Fruit fly (Drosophila melanogaster) whole organism, wandering third instar larva: Measurements from ENCODE around the gene CG15725.

Source experiments
- Abd-B ChIP-seq: fragments of >200 bp; optimal IDR thresholded peaks from 2 replicates; lab custom pipeline; 2017; ENCODE audit warnings: missing biosample characterization, missing genetic modification characterization
- CG32264 ChIP-seq: fragments of 200-800 bp; sonication (Bioruptor generic); optimal IDR thresholded peaks from 2 replicates; lab custom pipeline; 2016; ENCODE audit warnings: missing biosample characterization, missing genetic modification characterization
- CG9705 ChIP-seq: fragments of 200-800 bp; sonication (Bioruptor generic); optimal IDR thresholded peaks from 2 replicates; lab custom pipeline; 2018; ENCODE audit warnings: missing biosample characterization, mild to moderate bottlenecking, missing genetic modification characterization
- CrebA ChIP-seq: fragments of 200-800 bp; sonication (Bioruptor generic); optimal IDR thresholded peaks from 2 replicates; lab custom pipeline; 2016; ENCODE audit warnings: missing biosample characterization, mild to moderate bottlenecking, missing genetic modification characterization, borderline replicate concordance
- Dfd ChIP-seq: fragments of >200 bp; optimal IDR thresholded peaks from 2 replicates; lab custom pipeline; 2017; ENCODE audit warnings: missing biosample characterization, missing genetic modification characterization
- Dif ChIP-seq: fragments of 200-275, 200-300 bp; sonication (Bioruptor generic); optimal IDR thresholded peaks from 2 replicates; lab custom pipeline; 2018; ENCODE audit warnings: missing biosample characterization, missing genetic modification characterization; ENCODE audit not compliant: partially characterized antibody
- GATAd ChIP-seq: sonication (Bioruptor generic); optimal IDR thresholded peaks from 2 replicates; lab custom pipeline; 2016; ENCODE audit warnings: missing biosample characterization, missing genetic modification characterization
- HLH106 ChIP-seq: fragments of 200-800 bp; optimal IDR thresholded peaks from 3 replicates; lab custom pipeline; 2019; ENCODE audit warnings: missing biosample characterization, mild to moderate bottlenecking, missing genetic modification characterization, moderate library complexity
- Hnf4 ChIP-seq: fragments of 200-800 bp; sonication (Bioruptor generic); optimal IDR thresholded peaks from 2 replicates; lab custom pipeline; 2016; ENCODE audit warnings: missing biosample characterization, mild to moderate bottlenecking, missing genetic modification characterization
- Hr78 ChIP-seq: fragments of >200 bp; optimal IDR thresholded peaks from 2 replicates; lab custom pipeline; 2017; ENCODE audit warnings: missing biosample characterization, missing genetic modification characterization
- Hr83 ChIP-seq: fragments of 200-300 bp; sonication (Bioruptor generic); optimal IDR thresholded peaks from 2 replicates; lab custom pipeline; 2016; ENCODE audit warnings: missing biosample characterization, mild to moderate bottlenecking, missing genetic modification characterization, moderate library complexity; ENCODE audit not compliant: poor library complexity, severe bottlenecking
- Jra ChIP-seq: sonication (Bioruptor generic); optimal IDR thresholded peaks from 2 replicates; lab custom pipeline; 2016; ENCODE audit warnings: missing biosample characterization, missing genetic modification characterization
- Mio ChIP-seq: sonication (Bioruptor generic); optimal IDR thresholded peaks from 2 replicates; lab custom pipeline; 2016; ENCODE audit warnings: missing biosample characterization, missing genetic modification characterization
- Myc ChIP-seq: fragments of >200 bp; optimal IDR thresholded peaks from 2 replicates; lab custom pipeline; 2017
- N ChIP-seq: fragments of >200 bp; optimal IDR thresholded peaks from 2 replicates; lab custom pipeline; 2018; ENCODE audit warnings: missing biosample characterization, missing external identifiers, missing genetic modification characterization
- OdsH ChIP-seq: fragments of 200-800 bp; sonication (Bioruptor generic); optimal IDR thresholded peaks from 2 replicates; lab custom pipeline; 2016; ENCODE audit warnings: missing biosample characterization, mild to moderate bottlenecking, missing genetic modification characterization
- Rel ChIP-seq, 2 experiments: fragments of 200-800 bp; sonication (Bioruptor generic) in 1 of 2; optimal IDR thresholded peaks; 2 replicates in 1 of 2; 3 replicates in 1 of 2; lab custom pipeline; 2016 to 2019; ENCODE audit warnings: mild to moderate bottlenecking in 2 of 2, missing biosample characterization in 2 of 2, missing genetic modification characterization in 2 of 2, moderate library complexity in 1 of 2
- Sp1 ChIP-seq: fragments of 200-800 bp; sonication (Bioruptor generic); optimal IDR thresholded peaks from 3 replicates; lab custom pipeline; 2019; ENCODE audit warnings: missing biosample characterization, mild to moderate bottlenecking, missing genetic modification characterization, moderate library complexity
- Vsx2 ChIP-seq: fragments of 200-300, 225-300 bp; sonication (Bioruptor generic); optimal IDR thresholded peaks from 2 replicates; lab custom pipeline; 2018; ENCODE audit warnings: missing biosample characterization, missing genetic modification characterization; ENCODE audit not compliant: partially characterized antibody
- br ChIP-seq: fragments of 200-800 bp; sonication (Bioruptor generic); optimal IDR thresholded peaks from 2 replicates; lab custom pipeline; 2016; ENCODE audit warnings: missing biosample characterization, missing genetic modification characterization
- brk ChIP-seq: fragments of 200-800 bp; sonication (Bioruptor generic); optimal IDR thresholded peaks from 2 replicates; lab custom pipeline; 2016; ENCODE audit warnings: missing biosample characterization, mild to moderate bottlenecking, missing genetic modification characterization
- dl ChIP-seq, 2 experiments: fragments of 175-275, 200-275 bp in 1 of 2; fragments of 200-275 bp in 1 of 2; sonication (Bioruptor generic); optimal IDR thresholded peaks; lab custom pipeline; 2018; ENCODE audit warnings: mild to moderate bottlenecking in 2 of 2, missing biosample characterization in 2 of 2, missing genetic modification characterization in 2 of 2, moderate library complexity in 2 of 2; ENCODE audit not compliant: partially characterized antibody in 2 of 2, insufficient read depth in 1 of 2
- dmrt93B ChIP-seq: fragments of 200-800 bp; sonication (Bioruptor generic); optimal IDR thresholded peaks from 2 replicates; lab custom pipeline; 2018; ENCODE audit warnings: missing biosample characterization, mild to moderate bottlenecking, missing genetic modification characterization
- dsf ChIP-seq: sonication (Bioruptor generic); optimal IDR thresholded peaks from 2 replicates; lab custom pipeline; 2016; ENCODE audit warnings: missing biosample characterization, missing genetic modification characterization, borderline replicate concordance
- ey ChIP-seq: fragments of 200-800 bp; sonication (Bioruptor generic); optimal IDR thresholded peaks from 2 replicates; lab custom pipeline; 2016; ENCODE audit warnings: missing biosample characterization, missing genetic modification characterization
- foxo ChIP-seq, 2 experiments: fragments of 200-800 bp; sonication (Bioruptor generic); optimal IDR thresholded peaks; 2 replicates in 1 of 2; 3 replicates in 1 of 2; lab custom pipeline; 2016 to 2017; ENCODE audit warnings: missing biosample characterization in 2 of 2, missing genetic modification characterization in 2 of 2
- fru ChIP-seq: fragments of 200-800 bp; sonication (Bioruptor generic); optimal IDR thresholded peaks from 3 replicates; lab custom pipeline; 2016; ENCODE audit warnings: missing biosample characterization, mild to moderate bottlenecking, missing genetic modification characterization
- h ChIP-seq: fragments of 200-800 bp; sonication (Bioruptor generic); optimal IDR thresholded peaks from 3 replicates; lab custom pipeline; 2016; ENCODE audit warnings: missing biosample characterization, mild to moderate bottlenecking, missing genetic modification characterization
- jim ChIP-seq: fragments of 175-275, 200-325 bp; sonication (Bioruptor generic); optimal IDR thresholded peaks from 2 replicates; lab custom pipeline; 2016; ENCODE audit warnings: missing biosample characterization, mild to moderate bottlenecking, missing genetic modification characterization
- lola ChIP-seq: fragments of >200 bp; optimal IDR thresholded peaks from 2 replicates; lab custom pipeline; 2017; ENCODE audit warnings: missing biosample characterization, missing genetic modification characterization
- pan ChIP-seq: fragments of >200 bp; optimal IDR thresholded peaks from 2 replicates; lab custom pipeline; 2017
- psq ChIP-seq: fragments of 200-800 bp; sonication (Bioruptor generic); optimal IDR thresholded peaks from 3 replicates; lab custom pipeline; 2017; ENCODE audit warnings: missing biosample characterization, mild to moderate bottlenecking, missing genetic modification characterization, moderate library complexity
- rgr ChIP-seq: fragments of 200-800 bp; sonication (Bioruptor generic); optimal IDR thresholded peaks from 3 replicates; lab custom pipeline; 2016; ENCODE audit warnings: missing biosample characterization, mild to moderate bottlenecking, missing genetic modification characterization
- sage ChIP-seq: fragments of 200-800 bp; sonication (Bioruptor generic); optimal IDR thresholded peaks from 2 replicates; lab custom pipeline; 2016; ENCODE audit warnings: missing biosample characterization, mild to moderate bottlenecking, missing genetic modification characterization
- sv ChIP-seq: fragments of 200-800 bp; sonication (Bioruptor generic); optimal IDR thresholded peaks from 3 replicates; lab custom pipeline; 2016; ENCODE audit warnings: missing biosample characterization, missing genetic modification characterization
- tai ChIP-seq: sonication (Bioruptor generic); optimal IDR thresholded peaks from 2 replicates; lab custom pipeline; 2016; ENCODE audit warnings: missing biosample characterization, missing genetic modification characterization
- usp ChIP-seq: fragments of >200 bp; optimal IDR thresholded peaks from 2 replicates; lab custom pipeline; 2017; ENCODE audit warnings: missing biosample characterization, missing genetic modification characterization
- woc ChIP-seq: sonication (Bioruptor generic); optimal IDR thresholded peaks from 2 replicates; lab custom pipeline; 2016; ENCODE audit warnings: missing biosample characterization, mild to moderate bottlenecking, missing genetic modification characterization

The CG15725 gene

DNA sequence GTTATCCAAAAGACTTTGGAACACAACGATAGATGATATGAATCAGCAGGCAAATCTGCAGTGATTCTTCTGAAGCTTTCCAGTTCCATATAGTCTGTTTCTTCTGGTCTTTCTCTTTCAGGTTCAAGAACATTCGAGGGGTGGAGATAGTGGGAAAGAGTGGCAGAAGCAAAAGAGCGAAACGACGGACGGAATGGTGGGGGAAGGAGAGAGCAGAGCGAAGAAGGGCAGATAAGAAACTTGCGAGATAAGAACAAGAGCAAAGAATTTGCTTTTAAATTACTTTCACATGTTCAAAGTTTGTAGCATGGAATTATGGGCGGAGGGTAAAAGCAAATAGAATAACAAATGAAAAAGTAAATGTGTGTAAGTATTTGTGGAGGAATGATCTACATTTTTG, 33.4 kb downstream of the CG15725 start:
- TF ChIP-seq Sp1 (no peak), Dif (GFP tag; lab: Kevin White, UChicago) (peak; percentile 33), dl (GFP tag; optimal IDR thresholded peaks at IDR 0.05; lab: Kevin White, UChicago; ENCODE audit: insufficient read depth in 1 of 2, partially characterized antibody in 2 of 2) (no peak), CrebA (GFP tag; lab: Kevin White, UChicago) (no peak), ey (no peak), Hnf4 (GFP tag; lab: Kevin White, UChicago) (peak; percentile 18), Abd-B (GFP tag; lab: Kevin White, UChicago) (no peak), N (GFP tag; lab: Kevin White, UChicago) (no peak), Rel (GFP tag; optimal IDR thresholded peaks at IDR 0.05; lab: Kevin White, UChicago) (no peak), Rel (tag; optimal IDR thresholded peaks at IDR 0.05; lab: Kevin White, UChicago) (peak; percentile 47), fru (GFP tag; lab: Kevin White, UChicago) (peak; percentile 52), Mio (GFP tag; lab: Kevin White, UChicago) (no peak), pan (no peak), psq (GFP tag; lab: Kevin White, UChicago) (peak; percentile 96)

DNA sequence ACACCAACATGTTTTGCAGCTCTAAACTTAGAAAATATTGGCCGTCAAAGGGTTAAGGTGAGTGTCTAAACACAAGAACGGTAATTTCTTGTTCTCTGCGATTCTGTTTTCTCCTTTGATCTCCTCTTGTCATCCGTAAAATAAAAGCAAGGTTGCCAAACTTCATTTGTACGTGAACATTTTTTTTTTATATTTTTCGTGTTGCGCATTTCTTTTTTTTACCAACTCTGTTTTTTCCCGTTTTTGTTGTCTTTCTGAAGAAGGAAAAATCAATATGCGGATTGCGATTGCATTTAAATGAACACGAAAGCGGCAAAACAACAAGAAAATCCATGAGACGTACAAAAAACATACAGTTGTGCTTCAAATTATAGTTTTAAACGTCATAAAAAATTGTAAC, 34.1 kb downstream of the CG15725 start:
- TF ChIP-seq sv (GFP tag; lab: Kevin White, UChicago) (no peak), Rel (GFP tag; optimal IDR thresholded peaks at IDR 0.05; lab: Kevin White, UChicago) (no peak), Rel (tag; optimal IDR thresholded peaks at IDR 0.05; lab: Kevin White, UChicago) (peak; percentile 62), dmrt93B (GFP tag; lab: Kevin White, UChicago) (no peak), Sp1 (peak; percentile 7), foxo (GFP tag; optimal IDR thresholded peaks at IDR 0.05; lab: Kevin White, UChicago) (no peak)

DNA sequence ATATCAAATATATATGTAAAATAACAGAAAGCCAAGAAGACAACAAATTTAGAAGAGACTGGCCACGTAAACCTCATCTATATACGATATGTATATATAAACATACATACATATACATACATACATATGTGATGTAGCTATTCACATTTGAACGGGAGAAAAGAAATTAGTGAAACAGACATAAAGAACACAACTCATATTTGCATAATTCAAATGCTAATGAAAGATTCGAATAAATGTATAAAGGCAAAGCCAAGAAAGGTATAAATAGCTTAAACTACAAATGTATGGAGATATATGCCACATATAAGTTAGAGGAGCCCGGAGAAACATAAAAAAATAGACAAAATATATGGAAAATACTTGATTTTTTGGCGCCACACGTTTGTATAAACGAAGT, 34.8 kb downstream of the CG15725 start:
- TF ChIP-seq woc (GFP tag; lab: Kevin White, UChicago) = no peak
- no peak for TF ChIP-seq rgr
- TF ChIP-seq brk = no peak
- TF ChIP-seq br (GFP tag; lab: Kevin White, UChicago) = no peak
- TF ChIP-seq OdsH (GFP tag; lab: Kevin White, UChicago) = no peak
- TF ChIP-seq usp (GFP tag; lab: Kevin White, UChicago) = no peak
- TF ChIP-seq Dif (GFP tag; lab: Kevin White, UChicago) = no peak

DNA sequence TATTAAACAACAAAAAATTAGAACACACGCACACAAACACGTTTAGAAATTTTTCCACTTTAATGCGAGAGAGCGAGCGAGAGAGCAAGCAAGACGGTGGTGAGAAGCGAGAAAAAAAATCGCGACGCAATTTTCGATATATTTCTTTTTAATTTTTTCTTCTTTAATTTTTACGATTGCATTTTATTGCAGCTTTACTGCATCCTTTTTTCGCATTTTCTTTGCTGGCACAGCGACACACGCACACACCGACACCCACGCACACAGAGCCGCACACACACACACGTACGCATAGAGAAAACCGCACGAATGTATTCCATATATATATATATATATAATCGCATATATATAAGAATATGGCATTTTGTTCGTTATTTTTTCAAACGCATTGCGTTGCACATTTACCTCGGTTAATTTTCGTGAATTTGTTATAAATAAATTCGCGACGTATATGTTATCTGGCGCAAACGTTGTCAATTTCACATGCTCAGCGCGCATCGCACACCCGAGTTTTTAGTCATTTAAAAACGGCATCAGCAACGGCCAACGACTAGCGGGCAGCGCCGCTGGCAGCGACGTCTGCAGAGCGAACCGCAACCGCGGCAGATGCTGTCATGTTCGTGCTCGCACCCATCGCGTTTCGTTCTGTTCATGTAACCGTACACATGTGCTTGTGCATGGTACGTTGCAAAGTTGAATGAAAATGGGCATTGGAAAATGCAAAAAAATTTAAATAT, 36.4 kb downstream of the CG15725 start, which contains the start of gene Smr:
TSS of gene Smr (minus strand) at position 705 of the 737 bp plus-strand sequence.
- TF ChIP-seq brk = no peak
- no peak for TF ChIP-seq sage
- no peak for TF ChIP-seq dmrt93B (GFP tag; lab: Kevin White, UChicago)
- TF ChIP-seq dsf (GFP tag; lab: Kevin White, UChicago) = no peak
- TF ChIP-seq foxo (GFP tag; optimal IDR thresholded peaks at IDR 0.05; lab: Kevin White, UChicago) = peak in 1 of 2 experiments; percentile 1
- TF ChIP-seq h (GFP tag; lab: Kevin White, UChicago) = no peak
- peak; percentile 9 for TF ChIP-seq Sp1
- no peak for TF ChIP-seq Hr78 (GFP tag; lab: Kevin White, UChicago)
- peak; percentile 19 for TF ChIP-seq Dif (GFP tag; lab: Kevin White, UChicago)
- TF ChIP-seq tai (GFP tag; lab: Kevin White, UChicago) = no peak
- peak; percentile 33 for TF ChIP-seq Vsx2
- no peak for TF ChIP-seq ey
- TF ChIP-seq Rel (GFP tag; optimal IDR thresholded peaks at IDR 0.05; lab: Kevin White, UChicago) = no peak
- peak; percentile 42 for TF ChIP-seq Rel (tag; optimal IDR thresholded peaks at IDR 0.05; lab: Kevin White, UChicago)
- TF ChIP-seq CrebA (GFP tag; lab: Kevin White, UChicago) = no peak
- TF ChIP-seq lola (GFP tag; lab: Kevin White, UChicago) = no peak
- TF ChIP-seq sv (GFP tag; lab: Kevin White, UChicago) = no peak
- no peak for TF ChIP-seq jim (GFP tag; lab: Kevin White, UChicago)
- TF ChIP-seq Jra (GFP tag; lab: Kevin White, UChicago) = no peak
- TF ChIP-seq Myc (lab: Kevin White, UChicago) = no peak
- no peak for TF ChIP-seq Mio (GFP tag; lab: Kevin White, UChicago)
- TF ChIP-seq Abd-B (GFP tag; lab: Kevin White, UChicago) = no peak
- no peak for TF ChIP-seq dl (GFP tag; optimal IDR thresholded peaks at IDR 0.05; lab: Kevin White, UChicago; ENCODE audit: insufficient read depth in 1 of 2, partially characterized antibody in 2 of 2)
- TF ChIP-seq woc (GFP tag; lab: Kevin White, UChicago) = no peak
- no peak for TF ChIP-seq pan
- TF ChIP-seq HLH106 (tag; lab: Kevin White, UChicago) = no peak
- no peak for TF ChIP-seq OdsH (GFP tag; lab: Kevin White, UChicago)
- no peak for TF ChIP-seq fru (GFP tag; lab: Kevin White, UChicago)
- TF ChIP-seq br (GFP tag; lab: Kevin White, UChicago) = no peak
- no peak for TF ChIP-seq GATAd (GFP tag; lab: Kevin White, UChicago)
- no peak for TF ChIP-seq Hr83 (GFP tag; lab: Kevin White, UChicago)
- peak; percentile 43 for TF ChIP-seq psq (GFP tag; lab: Kevin White, UChicago)
- TF ChIP-seq CG9705 (GFP tag; lab: Kevin White, UChicago) = no peak
- TF ChIP-seq Dfd (GFP tag; lab: Kevin White, UChicago) = peak; percentile 53
- no peak for TF ChIP-seq Hnf4 (GFP tag; lab: Kevin White, UChicago)
- no peak for TF ChIP-seq rgr
- no peak for TF ChIP-seq CG32264 (GFP tag; lab: Kevin White, UChicago)
- no peak for TF ChIP-seq N (GFP tag; lab: Kevin White, UChicago)
- no peak for TF ChIP-seq usp (GFP tag; lab: Kevin White, UChicago)
